Worm (Caenorhabditis elegans) whole organism, L1 larva: ENCODE measurements around the gene T04A8.7.

Source experiments
- aha-1 ChIP-seq: fragments of 150-350 bp; optimal IDR thresholded peaks from 2 replicates; lab custom pipeline; 2014; ENCODE audit warnings: missing biosample characterization, missing genetic modification characterization
- ama-1 ChIP-seq: fragments of 150-350 bp; optimal IDR thresholded peaks from 2 replicates; lab custom pipeline; 2014
- blmp-1 ChIP-seq: fragments of 150-350 bp; optimal IDR thresholded peaks from 2 replicates; lab custom pipeline; 2014; ENCODE audit warnings: missing biosample characterization, missing genetic modification characterization
- ceh-88 ChIP-seq: fragments of 200-800 bp; sonication (Bioruptor generic); IDR thresholded peaks from 2 replicates; pipeline ENCODE4 v1.3.6; 2022; ENCODE audit warnings: missing genetic modification characterization, missing compliant biosample characterization
- ceh-90 ChIP-seq: sonication (generic microtip); optimal IDR thresholded peaks from 2 replicates; lab custom pipeline; 2016; ENCODE audit warnings: missing genetic modification characterization, missing compliant biosample characterization
- ces-1 ChIP-seq: fragments of 150-350 bp; optimal IDR thresholded peaks from 2 replicates; lab custom pipeline; 2014; ENCODE audit warnings: missing biosample characterization, missing genetic modification reagents, missing genetic modification characterization
- dpl-1 ChIP-seq, 3 experiments: fragments of 150-350 bp in 2 of 3; sonication (generic microtip) in 1 of 3; optimal IDR thresholded peaks; 2 replicates each; lab custom pipeline; 2014 to 2017; ENCODE audit warnings: missing biosample characterization in 3 of 3, missing genetic modification characterization in 3 of 3, missing genetic modification reagents in 3 of 3
- dsc-1 ChIP-seq: sonication (generic microtip); optimal IDR thresholded peaks from 2 replicates; lab custom pipeline; 2016; ENCODE audit warnings: mild to moderate bottlenecking, missing genetic modification characterization, missing compliant biosample characterization
- efl-1 ChIP-seq, 4 experiments: fragments of 150-350 bp; optimal IDR thresholded peaks in 3 of 4; peaks in 1 of 4; 1 replicate in 1 of 4; 2 replicates in 3 of 4; lab custom pipeline; 2014; ENCODE audit warnings: missing biosample characterization in 2 of 4, missing genetic modification characterization in 2 of 4, missing genetic modification reagents in 2 of 4
- efl-3 ChIP-seq: fragments of 200-800 bp; sonication (Bioruptor generic); optimal IDR thresholded peaks from 2 replicates; lab custom pipeline; 2018; ENCODE audit warnings: mild to moderate bottlenecking, missing genetic modification characterization, missing compliant biosample characterization
- egl-13 ChIP-seq: sonication (generic microtip); optimal IDR thresholded peaks from 2 replicates; lab custom pipeline; 2016; ENCODE audit warnings: missing genotype, missing genetic modification reagents, missing genetic modification characterization, missing compliant biosample characterization
- fkh-10 ChIP-seq: sonication (generic microtip); optimal IDR thresholded peaks from 2 replicates; lab custom pipeline; 2017; ENCODE audit warnings: missing biosample characterization, missing genetic modification reagents, missing genetic modification characterization
- fkh-8 ChIP-seq: sonication (generic microtip); optimal IDR thresholded peaks from 2 replicates; lab custom pipeline; 2016; ENCODE audit warnings: mild to moderate bottlenecking, missing genetic modification characterization, missing compliant biosample characterization
- fos-1 ChIP-seq: fragments of 150-350 bp; optimal IDR thresholded peaks from 2 replicates; lab custom pipeline; 2014; ENCODE audit warnings: missing biosample characterization, missing genetic modification characterization
- hlh-17 ChIP-seq: fragments of 200-800 bp; sonication (Bioruptor generic); optimal IDR thresholded peaks from 2 replicates; lab custom pipeline; 2018; ENCODE audit warnings: missing genetic modification characterization, mild to moderate bottlenecking, missing compliant biosample characterization, moderate library complexity, borderline replicate concordance
- hpl-2 ChIP-seq: fragments of 150-350 bp; optimal IDR thresholded peaks from 2 replicates; lab custom pipeline; 2014; ENCODE audit warnings: missing biosample characterization, missing genetic modification reagents, missing genetic modification characterization
- lin-14 ChIP-seq: fragments of 200-800 bp; sonication (Bioruptor generic); optimal IDR thresholded peaks from 2 replicates; lab custom pipeline; 2018; ENCODE audit warnings: mild to moderate bottlenecking, missing genetic modification characterization, moderate library complexity, missing compliant biosample characterization
- lin-15B ChIP-seq: fragments of 150-350 bp; sonication (generic microtip); optimal IDR thresholded peaks from 3 replicates; lab custom pipeline; 2014; ENCODE audit warnings: missing biosample characterization, missing genetic modification characterization
- lin-35 ChIP-seq, 2 experiments: fragments of 150-350 bp; optimal IDR thresholded peaks; 2 replicates each; lab custom pipeline; 2014; ENCODE audit warnings: missing biosample characterization in 2 of 2, missing genetic modification characterization in 2 of 2, missing genetic modification reagents in 2 of 2
- lsy-2 ChIP-seq, 2 experiments: fragments of 150-350 bp; optimal IDR thresholded peaks; 2 replicates each; lab custom pipeline; 2014; ENCODE audit warnings: missing biosample characterization in 2 of 2, missing genetic modification characterization in 2 of 2
- mdl-1 ChIP-seq, 2 experiments: fragments of 150-350 bp; optimal IDR thresholded peaks; 2 replicates each; lab custom pipeline; 2014 to 2017; ENCODE audit warnings: missing biosample characterization in 2 of 2, missing genetic modification characterization in 2 of 2, inconsistent platforms in 1 of 2
- mef-2 ChIP-seq: fragments of 150-350 bp; optimal IDR thresholded peaks from 2 replicates; lab custom pipeline; 2014; ENCODE audit warnings: missing biosample characterization, missing genetic modification characterization
- nhr-11 ChIP-seq: fragments of 150-350 bp; optimal IDR thresholded peaks from 2 replicates; lab custom pipeline; 2014; ENCODE audit warnings: missing biosample characterization, missing genetic modification characterization
- nhr-12 ChIP-seq: sonication (generic microtip); optimal IDR thresholded peaks from 2 replicates; lab custom pipeline; 2017; ENCODE audit warnings: missing biosample characterization, missing genetic modification characterization
- nhr-19 ChIP-seq: fragments of 200-800 bp; sonication (Bioruptor generic); conservative IDR thresholded peaks from 2 replicates; pipeline ENCODE4 v1.3.6; 2022; ENCODE audit warnings: missing genetic modification characterization, missing compliant biosample characterization
- nhr-71 ChIP-seq: sonication (generic microtip); optimal IDR thresholded peaks from 2 replicates; lab custom pipeline; 2016; ENCODE audit warnings: mild to moderate bottlenecking, missing genetic modification characterization, moderate library complexity, missing compliant biosample characterization
- pax-3 ChIP-seq: fragments of 200-800 bp; sonication (Bioruptor generic); optimal IDR thresholded peaks from 2 replicates; lab custom pipeline; 2018; ENCODE audit warnings: mild to moderate bottlenecking, missing genetic modification characterization, moderate library complexity, missing compliant biosample characterization
- rnt-1 ChIP-seq: sonication (generic microtip); optimal IDR thresholded peaks from 2 replicates; lab custom pipeline; 2016; ENCODE audit warnings: mild to moderate bottlenecking, missing genetic modification characterization, moderate library complexity, missing compliant biosample characterization
- skn-1 ChIP-seq: fragments of 150-350 bp; optimal IDR thresholded peaks from 2 replicates; lab custom pipeline; 2014; ENCODE audit warnings: missing biosample characterization, missing genetic modification characterization
- snpc-4 ChIP-seq: fragments of 150-350 bp; optimal IDR thresholded peaks from 2 replicates; lab custom pipeline; 2014; ENCODE audit warnings: missing biosample characterization, missing genetic modification characterization
- snu-23 ChIP-seq: sonication (generic microtip); optimal IDR thresholded peaks from 2 replicates; lab custom pipeline; 2016; ENCODE audit warnings: missing genetic modification characterization, missing compliant biosample characterization
- sox-4 ChIP-seq: sonication (generic microtip); optimal IDR thresholded peaks from 2 replicates; lab custom pipeline; 2016; ENCODE audit warnings: missing genetic modification characterization, missing compliant biosample characterization
- swsn-7 ChIP-seq: sonication (generic microtip); optimal IDR thresholded peaks from 2 replicates; lab custom pipeline; 2016; ENCODE audit warnings: missing genetic modification characterization, missing compliant biosample characterization
- tbx-2 ChIP-seq: sonication (generic microtip); optimal IDR thresholded peaks from 2 replicates; lab custom pipeline; 2016; ENCODE audit warnings: missing genetic modification characterization, missing compliant biosample characterization
- unc-30 ChIP-seq: sonication (generic microtip); optimal IDR thresholded peaks from 2 replicates; lab custom pipeline; 2017; ENCODE audit warnings: missing biosample characterization, missing genetic modification characterization
- unc-86 ChIP-seq: sonication (generic microtip); optimal IDR thresholded peaks from 2 replicates; lab custom pipeline; 2016; ENCODE audit warnings: missing genetic modification characterization, missing compliant biosample characterization
- unc-98 ChIP-seq: fragments of 200-800 bp; sonication (Bioruptor generic); IDR thresholded peaks from 2 replicates; pipeline ENCODE4 v1.3.6; 2022; ENCODE audit warnings: missing genetic modification characterization, missing compliant biosample characterization
- xbp-1 ChIP-seq: sonication (generic microtip); optimal IDR thresholded peaks from 2 replicates; lab custom pipeline; 2016; ENCODE audit warnings: missing genetic modification characterization, missing compliant biosample characterization
- zip-4 ChIP-seq: fragments of 200-800 bp; sonication (Bioruptor generic); optimal IDR thresholded peaks from 2 replicates; lab custom pipeline; 2018; ENCODE audit warnings: mild to moderate bottlenecking, missing genetic modification characterization, moderate library complexity, missing compliant biosample characterization
- ztf-4 ChIP-seq: fragments of 150-350 bp; optimal IDR thresholded peaks from 2 replicates; lab custom pipeline; 2014; ENCODE audit warnings: missing biosample characterization, missing genetic modification characterization

Gene T04A8.7

ce11 chrIII:4656415-4656814 lies 38.7 kb upstream of the T04A8.7 start (continued):
- peak; percentile 92 for TF ChIP-seq lin-14 (GFP tag; lab: Kevin White, UChicago)
- peak; percentile 29 for TF ChIP-seq xbp-1
- peak; percentile 76 for TF ChIP-seq fkh-8 (tag; lab: Kevin White, UChicago)
- no peak for TF ChIP-seq hlh-17
- peak; percentile 62 for TF ChIP-seq nhr-71
- TF ChIP-seq fkh-10, result peak; percentile 38
- peak; percentile 12 for TF ChIP-seq sox-4 (tag; lab: Kevin White, UChicago)
- TF ChIP-seq snu-23, result peak; percentile 58
- TF ChIP-seq skn-1 (tag; lab: Kevin White, UChicago), result peak; percentile 36
- peak in 1 of 2 experiments; percentile 65 for TF ChIP-seq lsy-2 (tag; optimal IDR thresholded peaks at IDR 0.05; lab: Kevin White, UChicago)
- TF ChIP-seq unc-86, result peak; percentile 64
- TF ChIP-seq efl-1 (optimal IDR thresholded peaks at IDR 0.05; lab: Kevin White, UChicago), result peak; percentile 31 to 40
- peak in 1 of 2 experiments; percentile 11 for TF ChIP-seq efl-1 (GFP tag; optimal IDR thresholded peaks at IDR 0.05 in 1 of 2; lab: Kevin White, UChicago)
- peak; percentile 62 for TF ChIP-seq tbx-2
- TF ChIP-seq mef-2 (tag; lab: Kevin White, UChicago), result no peak

- TF ChIP-seq lin-14 (GFP tag; lab: Kevin White, UChicago) (peak; percentile 47), ces-1 (GFP tag; lab: Kevin White, UChicago) (peak; percentile 40), ceh-90 (tag; lab: Kevin White, UChicago) (no peak)
Measured at ce11 chrIII:4657386-4657785, 37.8 kb upstream of the T04A8.7 start.

ce11 chrIII:4658384-4658844 lies 36.7 kb upstream of the T04A8.7 start, which contains the start of gene cdka-1:
cdka-1 (plus strand) TSS chrIII:4658794.
- peak; percentile 65 for TF ChIP-seq lin-14 (GFP tag; lab: Kevin White, UChicago)
- no peak for TF ChIP-seq nhr-12 (tag; lab: Kevin White, UChicago)
- no peak for TF ChIP-seq mdl-1 (tag; optimal IDR thresholded peaks at IDR 0.05; lab: Kevin White, UChicago)
- TF ChIP-seq snpc-4 (tag; lab: Kevin White, UChicago), result no peak
- TF ChIP-seq lin-15B (tag; lab: Kevin White, UChicago), result no peak
- no peak for TF ChIP-seq ceh-88 (GFP tag; lab: Robert Waterston, UW)
- TF ChIP-seq dsc-1 (tag; lab: Kevin White, UChicago), result no peak
- no peak for TF ChIP-seq rnt-1 (tag; lab: Kevin White, UChicago)
- peak in 1 of 2 experiments; percentile 11 for TF ChIP-seq lsy-2 (tag; optimal IDR thresholded peaks at IDR 0.05; lab: Kevin White, UChicago)
- TF ChIP-seq unc-30 (tag; lab: Kevin White, UChicago), result no peak

- TF ChIP-seq unc-30 (tag; lab: Kevin White, UChicago) (no peak), zip-4 (GFP tag; lab: Kevin White, UChicago) (no peak), ztf-4 (tag; lab: Kevin White, UChicago) (no peak), fkh-8 (tag; lab: Kevin White, UChicago) (no peak), swsn-7 (tag; lab: Kevin White, UChicago) (no peak), ces-1 (GFP tag; lab: Kevin White, UChicago) (no peak), aha-1 (tag; lab: Kevin White, UChicago) (no peak), hpl-2 (GFP tag; lab: Kevin White, UChicago) (no peak), lsy-2 (tag; optimal IDR thresholded peaks at IDR 0.05; lab: Kevin White, UChicago) (no peak), pax-3 (tag; lab: Kevin White, UChicago) (no peak), lin-15B (tag; lab: Kevin White, UChicago) (no peak), efl-1 (optimal IDR thresholded peaks at IDR 0.05; lab: Kevin White, UChicago) (no peak), efl-1 (GFP tag; optimal IDR thresholded peaks at IDR 0.05 in 1 of 2; lab: Kevin White, UChicago) (no peak), dpl-1 (GFP tag; optimal IDR thresholded peaks at IDR 0.05; lab: Kevin White, UChicago) (no peak)
- TF ChIP-seq, all 84 proteins: peak for 0
Measured at ce11 chrIII:4659426-4659825, 35.7 kb upstream of the T04A8.7 start.

ce11 chrIII:4665272-4665671 lies 29.9 kb upstream of the T04A8.7 start, which contains the start of gene T23F11.4:
T23F11.4 (minus strand) TSS chrIII:4665372.
- TF ChIP-seq nhr-11 (no peak), lin-35 (GFP tag; optimal IDR thresholded peaks at IDR 0.05; lab: Kevin White, UChicago) (no peak), pax-3 (tag; lab: Kevin White, UChicago) (no peak), ama-1 (no peak), fkh-10 (no peak), hpl-2 (GFP tag; lab: Kevin White, UChicago) (no peak), nhr-19 (GFP tag; lab: Robert Waterston, UW) (no peak), ceh-88 (GFP tag; lab: Robert Waterston, UW) (no peak), unc-98 (GFP tag; lab: Robert Waterston, UW) (no peak), dpl-1 (GFP tag; optimal IDR thresholded peaks at IDR 0.05; lab: Kevin White, UChicago) (no peak), fos-1 (tag; lab: Kevin White, UChicago) (no peak), efl-3 (no peak), egl-13 (tag; lab: Kevin White, UChicago) (no peak), ces-1 (GFP tag; lab: Kevin White, UChicago) (no peak), blmp-1 (tag; lab: Kevin White, UChicago) (no peak), lin-14 (GFP tag; lab: Kevin White, UChicago) (no peak)
- TF ChIP-seq, all 84 proteins: peak for 0
